Worm (Caenorhabditis elegans) whole organism, L1 larva: ENCODE results near the gene sql-1.

Experiments used
- C16A3.4 ChIP-seq: fragments of 150-350 bp; optimal IDR thresholded peaks from 2 replicates; lab custom pipeline; 2014; ENCODE audit warnings: missing biosample characterization, missing genetic modification characterization
- C34B4.2 ChIP-seq: sonication (generic microtip); optimal IDR thresholded peaks from 2 replicates; lab custom pipeline; 2017; ENCODE audit warnings: mild to moderate bottlenecking, missing genetic modification characterization, missing compliant biosample characterization
- Y116A8C.19 ChIP-seq: sonication (generic microtip); optimal IDR thresholded peaks from 2 replicates; lab custom pipeline; 2016; ENCODE audit warnings: missing compliant biosample characterization, missing genetic modification characterization, borderline replicate concordance
- alr-1 ChIP-seq: fragments of 200-800 bp; sonication (Bioruptor generic); optimal IDR thresholded peaks from 2 replicates; lab custom pipeline; 2018; ENCODE audit warnings: borderline replicate concordance, mild to moderate bottlenecking, missing genetic modification characterization, missing compliant biosample characterization
- ama-1 ChIP-seq: fragments of 150-350 bp; optimal IDR thresholded peaks from 2 replicates; lab custom pipeline; 2014
- blmp-1 ChIP-seq: fragments of 150-350 bp; optimal IDR thresholded peaks from 2 replicates; lab custom pipeline; 2014; ENCODE audit warnings: missing biosample characterization, missing genetic modification characterization
- ceh-63 ChIP-seq: fragments of 200-800 bp; sonication (Bioruptor generic); optimal IDR thresholded peaks from 2 replicates; lab custom pipeline; 2018; ENCODE audit warnings: mild to moderate bottlenecking, missing genetic modification characterization, missing compliant biosample characterization
- ceh-8 ChIP-seq: fragments of 200-800 bp; sonication (Bioruptor generic); optimal IDR thresholded peaks from 2 replicates; lab custom pipeline; 2018; ENCODE audit warnings: mild to moderate bottlenecking, missing genetic modification characterization, moderate library complexity, missing compliant biosample characterization
- ceh-82 ChIP-seq, 3 experiments: fragments of 150-350 bp in 1 of 3; sonication (generic microtip) in 2 of 3; optimal IDR thresholded peaks; 2 replicates each; lab custom pipeline; 2014 to 2017; ENCODE audit warnings: missing biosample characterization in 3 of 3, missing genetic modification characterization in 3 of 3
- ceh-88 ChIP-seq: fragments of 200-800 bp; sonication (Bioruptor generic); IDR thresholded peaks from 2 replicates; pipeline ENCODE4 v1.3.6; 2022; ENCODE audit warnings: missing genetic modification characterization, missing compliant biosample characterization
- ces-1 ChIP-seq: fragments of 150-350 bp; optimal IDR thresholded peaks from 2 replicates; lab custom pipeline; 2014; ENCODE audit warnings: missing biosample characterization, missing genetic modification reagents, missing genetic modification characterization
- dsc-1 ChIP-seq: sonication (generic microtip); optimal IDR thresholded peaks from 2 replicates; lab custom pipeline; 2016; ENCODE audit warnings: mild to moderate bottlenecking, missing genetic modification characterization, missing compliant biosample characterization
- egl-27 ChIP-seq, 2 experiments: fragments of 150-350 bp in 1 of 2; sonication (generic microtip); optimal IDR thresholded peaks; 3 replicates each; lab custom pipeline; 2017 to 2018; ENCODE audit warnings: missing biosample characterization in 2 of 2, missing genetic modification characterization in 2 of 2, missing genetic modification reagents in 2 of 2
- ets-5 ChIP-seq: fragments of 200-800 bp; sonication (Bioruptor generic); IDR thresholded peaks from 2 replicates; pipeline ENCODE4 v1.3.6; 2022; ENCODE audit warnings: missing genetic modification characterization, missing compliant biosample characterization
- fkh-4 ChIP-seq: sonication (generic microtip); optimal IDR thresholded peaks from 2 replicates; lab custom pipeline; 2016; ENCODE audit warnings: missing compliant biosample characterization, missing genetic modification characterization, borderline replicate concordance
- fos-1 ChIP-seq: fragments of 150-350 bp; optimal IDR thresholded peaks from 2 replicates; lab custom pipeline; 2014; ENCODE audit warnings: missing biosample characterization, missing genetic modification characterization
- hlh-17 ChIP-seq: fragments of 200-800 bp; sonication (Bioruptor generic); optimal IDR thresholded peaks from 2 replicates; lab custom pipeline; 2018; ENCODE audit warnings: missing genetic modification characterization, mild to moderate bottlenecking, missing compliant biosample characterization, moderate library complexity, borderline replicate concordance
- hlh-4 ChIP-seq: sonication (generic microtip); optimal IDR thresholded peaks from 2 replicates; lab custom pipeline; 2016; ENCODE audit warnings: mild to moderate bottlenecking, missing genetic modification characterization, missing compliant biosample characterization
- irx-1 ChIP-seq: sonication (generic microtip); optimal IDR thresholded peaks from 2 replicates; lab custom pipeline; 2016; ENCODE audit warnings: missing genetic modification characterization, missing compliant biosample characterization
- isw-1 ChIP-seq: fragments of 200-800 bp; sonication (Bioruptor generic); IDR thresholded peaks from 2 replicates; pipeline ENCODE4 v1.3.6; 2022; ENCODE audit warnings: missing genetic modification characterization, missing compliant biosample characterization
- jun-1 ChIP-seq: fragments of 150-350 bp; optimal IDR thresholded peaks from 2 replicates; lab custom pipeline; 2014; ENCODE audit warnings: missing biosample characterization, missing genetic modification reagents, missing genetic modification characterization
- lin-13 ChIP-seq: fragments of 150-350 bp; optimal IDR thresholded peaks from 2 replicates; lab custom pipeline; 2014; ENCODE audit warnings: missing biosample characterization, missing genetic modification reagents, missing genetic modification characterization
- lin-14 ChIP-seq: fragments of 200-800 bp; sonication (Bioruptor generic); optimal IDR thresholded peaks from 2 replicates; lab custom pipeline; 2018; ENCODE audit warnings: mild to moderate bottlenecking, missing genetic modification characterization, moderate library complexity, missing compliant biosample characterization
- lin-15B ChIP-seq: fragments of 150-350 bp; sonication (generic microtip); optimal IDR thresholded peaks from 3 replicates; lab custom pipeline; 2014; ENCODE audit warnings: missing biosample characterization, missing genetic modification characterization
- lin-35 ChIP-seq, 2 experiments: fragments of 150-350 bp; optimal IDR thresholded peaks; 2 replicates each; lab custom pipeline; 2014; ENCODE audit warnings: missing biosample characterization in 2 of 2, missing genetic modification characterization in 2 of 2, missing genetic modification reagents in 2 of 2
- lin-39 ChIP-seq: fragments of 150-350 bp; optimal IDR thresholded peaks from 2 replicates; lab custom pipeline; 2014; ENCODE audit warnings: missing biosample characterization, missing genetic modification reagents, missing genetic modification characterization
- lir-3 ChIP-seq: sonication (generic microtip); optimal IDR thresholded peaks from 2 replicates; lab custom pipeline; 2016; ENCODE audit warnings: mild to moderate bottlenecking, missing genetic modification characterization, moderate library complexity, missing compliant biosample characterization; ENCODE audit not compliant: poor library complexity
- mef-2 ChIP-seq: fragments of 150-350 bp; optimal IDR thresholded peaks from 2 replicates; lab custom pipeline; 2014; ENCODE audit warnings: missing biosample characterization, missing genetic modification characterization
- mep-1 ChIP-seq: fragments of 150-350 bp; optimal IDR thresholded peaks from 2 replicates; lab custom pipeline; 2014; ENCODE audit warnings: missing biosample characterization, missing genetic modification characterization
- nhr-11 ChIP-seq: fragments of 150-350 bp; optimal IDR thresholded peaks from 2 replicates; lab custom pipeline; 2014; ENCODE audit warnings: missing biosample characterization, missing genetic modification characterization
- nhr-19 ChIP-seq: fragments of 200-800 bp; sonication (Bioruptor generic); conservative IDR thresholded peaks from 2 replicates; pipeline ENCODE4 v1.3.6; 2022; ENCODE audit warnings: missing genetic modification characterization, missing compliant biosample characterization
- nhr-237 ChIP-seq: fragments of 150-350 bp; optimal IDR thresholded peaks from 2 replicates; lab custom pipeline; 2014; ENCODE audit warnings: missing biosample characterization, missing genetic modification characterization
- nhr-28 ChIP-seq: fragments of 150-350 bp; optimal IDR thresholded peaks from 2 replicates; lab custom pipeline; 2014; ENCODE audit warnings: missing biosample characterization, missing genetic modification characterization
- nhr-71 ChIP-seq: sonication (generic microtip); optimal IDR thresholded peaks from 2 replicates; lab custom pipeline; 2016; ENCODE audit warnings: mild to moderate bottlenecking, missing genetic modification characterization, moderate library complexity, missing compliant biosample characterization
- nhr-77 ChIP-seq: fragments of 150-350 bp; optimal IDR thresholded peaks from 2 replicates; lab custom pipeline; 2014; ENCODE audit warnings: missing biosample characterization, missing genetic modification characterization
- nhr-90 ChIP-seq: sonication (generic microtip); optimal IDR thresholded peaks from 2 replicates; lab custom pipeline; 2016; ENCODE audit warnings: mild to moderate bottlenecking, missing genetic modification characterization, missing compliant biosample characterization; ENCODE audit not compliant: poor library complexity
- pag-3 ChIP-seq: sonication (generic microtip); optimal IDR thresholded peaks from 2 replicates; lab custom pipeline; 2017; ENCODE audit warnings: missing genetic modification characterization, mild to moderate bottlenecking, missing compliant biosample characterization, antibody characterized with exemption, borderline replicate concordance; ENCODE audit not compliant: insufficient read depth
- pax-3 ChIP-seq: fragments of 200-800 bp; sonication (Bioruptor generic); optimal IDR thresholded peaks from 2 replicates; lab custom pipeline; 2018; ENCODE audit warnings: mild to moderate bottlenecking, missing genetic modification characterization, moderate library complexity, missing compliant biosample characterization
- skn-1 ChIP-seq: fragments of 150-350 bp; optimal IDR thresholded peaks from 2 replicates; lab custom pipeline; 2014; ENCODE audit warnings: missing biosample characterization, missing genetic modification characterization
- snu-23 ChIP-seq: sonication (generic microtip); optimal IDR thresholded peaks from 2 replicates; lab custom pipeline; 2016; ENCODE audit warnings: missing genetic modification characterization, missing compliant biosample characterization
- sox-4 ChIP-seq: sonication (generic microtip); optimal IDR thresholded peaks from 2 replicates; lab custom pipeline; 2016; ENCODE audit warnings: missing genetic modification characterization, missing compliant biosample characterization
- sptf-1 ChIP-seq: fragments of 150-350 bp; optimal IDR thresholded peaks from 2 replicates; lab custom pipeline; 2014; ENCODE audit warnings: missing biosample characterization, missing genetic modification characterization
- sup-37 ChIP-seq: fragments of 200-800 bp; sonication (Bioruptor generic); optimal IDR thresholded peaks from 2 replicates; lab custom pipeline; 2018; ENCODE audit warnings: mild to moderate bottlenecking, missing genetic modification characterization, missing compliant biosample characterization
- swsn-7 ChIP-seq: sonication (generic microtip); optimal IDR thresholded peaks from 2 replicates; lab custom pipeline; 2016; ENCODE audit warnings: missing genetic modification characterization, missing compliant biosample characterization
- tbx-2 ChIP-seq: sonication (generic microtip); optimal IDR thresholded peaks from 2 replicates; lab custom pipeline; 2016; ENCODE audit warnings: missing genetic modification characterization, missing compliant biosample characterization
- unc-98 ChIP-seq: fragments of 200-800 bp; sonication (Bioruptor generic); IDR thresholded peaks from 2 replicates; pipeline ENCODE4 v1.3.6; 2022; ENCODE audit warnings: missing genetic modification characterization, missing compliant biosample characterization
- ztf-4 ChIP-seq: fragments of 150-350 bp; optimal IDR thresholded peaks from 2 replicates; lab custom pipeline; 2014; ENCODE audit warnings: missing biosample characterization, missing genetic modification characterization

sql-1 gene

ce11 chrIII:12510505-12510904 is 11.1 kb downstream of the sql-1 start:
- TF ChIP-seq skn-1 (tag; lab: Kevin White, UChicago) (no peak), lin-14 (GFP tag; lab: Kevin White, UChicago) (no peak), dsc-1 (tag; lab: Kevin White, UChicago) (no peak), ama-1 (lab: Kevin White, UChicago) (no peak), sptf-1 (tag; lab: Kevin White, UChicago) (no peak)

- no peak for TF ChIP-seq lin-15B
- TF ChIP-seq blmp-1 (tag; lab: Kevin White, UChicago): no peak
- no peak for TF ChIP-seq dsc-1 (tag; lab: Kevin White, UChicago)
- TF ChIP-seq ces-1 (GFP tag; lab: Kevin White, UChicago): no peak
- TF ChIP-seq fos-1: no peak
- TF ChIP-seq sptf-1 (tag; lab: Kevin White, UChicago): no peak
- no peak for TF ChIP-seq nhr-28 (tag; lab: Kevin White, UChicago)
- no peak for TF ChIP-seq alr-1
- TF ChIP-seq jun-1 (tag; lab: Kevin White, UChicago): no peak
- no peak for TF ChIP-seq pax-3
- no peak for TF ChIP-seq ceh-63
- TF ChIP-seq tbx-2 (tag; lab: Kevin White, UChicago): no peak
- TF ChIP-seq, all 84 proteins: peak for 0
These were observed 18.3 kb downstream of the sql-1 start for ce11 chrIII:12517674-12518073.

ce11 chrIII:12528029-12528428 is 28.7 kb downstream of the sql-1 start:
- TF ChIP-seq lin-14 (GFP tag; lab: Kevin White, UChicago): no peak
- no peak for TF ChIP-seq ceh-63
- TF ChIP-seq pag-3 (tag; lab: Kevin White, UChicago): no peak
- peak; percentile 55 for TF ChIP-seq swsn-7 (tag; lab: Kevin White, UChicago)
- TF ChIP-seq egl-27 (tag; optimal IDR thresholded peaks at IDR 0.05; lab: Kevin White, UChicago): no peak
- no peak for TF ChIP-seq lir-3
- TF ChIP-seq ztf-4 (tag; lab: Kevin White, UChicago): no peak
- no peak for TF ChIP-seq C16A3.4 (tag; lab: Kevin White, UChicago)
- no peak for TF ChIP-seq sup-37 (GFP tag; lab: Kevin White, UChicago)
- no peak for TF ChIP-seq ama-1 (lab: Kevin White, UChicago)
- no peak for TF ChIP-seq unc-98 (GFP tag; lab: Robert Waterston, UW)
- TF ChIP-seq alr-1: no peak
- no peak for TF ChIP-seq ces-1 (GFP tag; lab: Kevin White, UChicago)
- no peak for TF ChIP-seq C34B4.2
- no peak for TF ChIP-seq hlh-4
- TF ChIP-seq irx-1 (tag; lab: Kevin White, UChicago): peak; percentile 43
- peak; percentile 66 for TF ChIP-seq snu-23 (GFP tag; lab: Kevin White, UChicago)
- TF ChIP-seq nhr-77: no peak
- no peak for TF ChIP-seq sox-4 (tag; lab: Kevin White, UChicago)
- peak; percentile 75 for TF ChIP-seq nhr-71 (tag; lab: Kevin White, UChicago)
- no peak for TF ChIP-seq nhr-11 (tag; lab: Kevin White, UChicago)
- no peak for TF ChIP-seq Y116A8C.19 (tag; lab: Kevin White, UChicago)
- no peak for TF ChIP-seq hlh-17 (GFP tag; lab: Kevin White, UChicago)
- peak in 2 of 3 experiments; percentile 13 to 37 for TF ChIP-seq ceh-82 (tag; optimal IDR thresholded peaks at IDR 0.05; lab: Kevin White, UChicago)
- no peak for TF ChIP-seq ceh-8 (GFP tag; lab: Kevin White, UChicago)
- TF ChIP-seq fkh-4: no peak
- TF ChIP-seq mep-1 (tag; lab: Kevin White, UChicago): peak; percentile 73
- peak; percentile 9 for TF ChIP-seq lin-39 (tag; lab: Kevin White, UChicago)
- peak; percentile 52 for TF ChIP-seq nhr-19 (GFP tag; lab: Robert Waterston, UW)
- TF ChIP-seq nhr-90 (tag; lab: Kevin White, UChicago): peak; percentile 68
- TF ChIP-seq pax-3: no peak
- TF ChIP-seq ets-5 (GFP tag; lab: Robert Waterston, UW): no peak
- TF ChIP-seq lin-13: no peak
- 0 out of 2 replicates have a peak, but pooled peaks have one; percentile 3 for TF ChIP-seq isw-1 (GFP tag; lab: Robert Waterston, UW)
- TF ChIP-seq mef-2 (tag; lab: Kevin White, UChicago): no peak
- TF ChIP-seq nhr-237 (tag; lab: Kevin White, UChicago): no peak
- no peak for TF ChIP-seq ceh-88 (GFP tag; lab: Robert Waterston, UW)
- peak; percentile 12 for TF ChIP-seq blmp-1 (tag; lab: Kevin White, UChicago)
- peak; percentile 22 for TF ChIP-seq lin-15B
- TF ChIP-seq fos-1: no peak
- TF ChIP-seq lin-35 (GFP tag; optimal IDR thresholded peaks at IDR 0.05; lab: Kevin White, UChicago): peak; percentile 78 to 90
- no peak for TF ChIP-seq sptf-1 (tag; lab: Kevin White, UChicago)
